Worm (Caenorhabditis elegans): ENCODE data around the gene R08D7.5.

Gene R08D7.5

ce11 chrIII:9001491-9001890 is 27.6 kb downstream of the R08D7.5 start (continued):
- TF ChIP-seq Y67H2A.10 (GFP tag; conservative IDR thresholded peaks at IDR 0.05) (no peak), D2030.7 (GFP tag; IDR thresholded peaks at IDR 0.05) (peak; percentile 66), C17E4.6 (GFP tag; IDR thresholded peaks at IDR 0.05) (peak; percentile 24; the same call in 1 of the 2 replicates), tbx-9 (tag; optimal IDR thresholded peaks at IDR 0.05; ENCODE audit: borderline replicate concordance) (no peak), rpc-1 (optimal IDR thresholded peaks at IDR 0.05) (no peak), rpc-1 (tag; optimal IDR thresholded peaks at IDR 0.05) (no peak), akir-1 (GFP tag; optimal IDR thresholded peaks at IDR 0.05) (no peak), cebp-2 (GFP tag; IDR thresholded peaks at IDR 0.05) (no peak), lin-26 (GFP tag; IDR thresholded peaks at IDR 0.05) (no peak), ceh-91 (GFP tag; IDR thresholded peaks at IDR 0.05) (peak; percentile 63), hmg-20 (GFP tag; IDR thresholded peaks at IDR 0.05) (no peak), gei-17 (GFP tag; optimal IDR thresholded peaks at IDR 0.05) (no peak), F49E8.2 (tag; optimal IDR thresholded peaks at IDR 0.05; ENCODE audit: insufficient read depth) (peak; percentile 17), dpl-1 (GFP tag; optimal IDR thresholded peaks at IDR 0.05) (peak; percentile 75), sdz-38 (tag; optimal IDR thresholded peaks at IDR 0.05) (no peak), efl-1 (GFP tag; optimal IDR thresholded peaks at IDR 0.05) (peak; percentile 86), xnd-1 (tag; optimal IDR thresholded peaks at IDR 0.05) (peak; percentile 76), dox-1 (GFP tag; IDR thresholded peaks at IDR 0.05) (peak; percentile 31; the same call in 1 of the 2 replicates), ceh-79 (tag; optimal IDR thresholded peaks at IDR 0.05) (no peak), lin-54 (GFP tag; optimal IDR thresholded peaks at IDR 0.05) (peak; percentile 70), lin-35 (GFP tag; optimal IDR thresholded peaks at IDR 0.05) (peak in 1 of 3 experiments; percentile 47), unc-62 (GFP tag; optimal IDR thresholded peaks at IDR 0.05) (no peak), attf-6 (GFP tag; IDR thresholded peaks at IDR 0.05) (no peak), ztf-18 (tag; optimal IDR thresholded peaks at IDR 0.05) (peak; percentile 7), Y79H2A.3 (GFP tag; conservative IDR thresholded peaks at IDR 0.05) (no peak), rcor-1 (GFP tag; IDR thresholded peaks at IDR 0.05) (0 out of 2 replicates have a peak, but pooled peaks have one; percentile 31), madf-6 (GFP tag; IDR thresholded peaks at IDR 0.05) (peak; percentile 91), hlh-12 (tag; optimal IDR thresholded peaks at IDR 0.05) (no peak)

DNA sequence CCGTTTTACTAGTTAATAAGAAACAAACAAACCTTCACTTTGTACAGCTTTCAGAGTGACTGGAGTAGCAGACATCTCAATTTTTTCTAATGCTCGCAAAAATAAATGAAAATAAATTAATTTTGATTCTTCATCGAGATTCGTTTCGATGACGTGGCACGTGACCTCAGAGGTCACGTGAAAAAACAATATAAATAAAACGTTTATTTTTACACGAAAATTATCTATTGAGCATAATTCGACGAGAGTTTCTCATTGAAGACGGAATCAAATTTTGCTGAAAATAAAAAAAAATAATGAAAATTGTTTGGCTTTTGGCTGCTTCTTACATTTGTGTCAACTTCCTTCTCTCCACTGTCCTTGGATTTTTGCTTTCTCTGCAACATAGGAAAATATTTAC is 28.0 kb downstream of the R08D7.5 start, which contains the start of gene rpn-6.2:
TSS of gene rpn-6.2 (minus strand) at position 101 of the 400 bp plus-strand sequence.
- TF ChIP-seq nhr-120 (GFP tag; IDR thresholded peaks at IDR 0.05), result no peak
- TF ChIP-seq lsy-27 (tag; optimal IDR thresholded peaks at IDR 0.05; ENCODE audit: borderline replicate concordance, insufficient read depth), result no peak
- no peak for TF ChIP-seq sea-2 (GFP tag; IDR thresholded peaks at IDR 0.05)
- no peak for TF ChIP-seq ceh-79 (tag; optimal IDR thresholded peaks at IDR 0.05)
- TF ChIP-seq nfyb-1 (GFP tag; IDR thresholded peaks at IDR 0.05), result no peak
- TF ChIP-seq somi-1 (GFP tag; optimal IDR thresholded peaks at IDR 0.05), result no peak
- no peak for TF ChIP-seq Y53F4B.3 (GFP tag; IDR thresholded peaks at IDR 0.05)

DNA sequence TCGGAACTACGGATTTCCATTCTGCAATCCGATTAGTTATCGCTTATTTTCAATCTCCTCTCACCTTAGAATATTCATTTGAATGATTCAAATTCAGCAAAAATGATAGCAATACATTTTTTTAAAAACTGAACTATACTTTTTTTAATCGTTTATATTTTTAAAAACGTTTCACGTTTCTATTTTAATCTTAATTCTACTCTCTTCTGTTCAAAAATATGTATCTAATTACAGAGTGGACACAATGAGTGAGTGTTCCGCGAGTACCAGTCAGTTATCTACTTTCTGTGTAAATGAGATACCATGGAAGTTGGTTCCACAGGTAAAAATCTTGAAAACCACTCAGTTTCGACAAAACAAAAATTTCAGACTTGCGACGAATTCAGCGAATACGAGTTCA is 28.6 kb downstream of the R08D7.5 start, which contains the start of the genes F59B2.15 and zif-1:
TSS of gene F59B2.15 (minus strand) at position 101 of the 400 bp plus-strand sequence.
TSS of gene zif-1 (plus strand) at position 235 of the 400 bp plus-strand sequence.
- TF ChIP-seq nfya-2 (GFP tag; IDR thresholded peaks at IDR 0.05), result no peak
- no peak for TF ChIP-seq ztf-26 (tag; optimal IDR thresholded peaks at IDR 0.05)
- no peak for TF ChIP-seq nfya-1 (tag; optimal IDR thresholded peaks at IDR 0.05; ENCODE audit: borderline replicate concordance, insufficient read depth)
- TF ChIP-seq mxl-1 (tag; optimal IDR thresholded peaks at IDR 0.05), result no peak
- no peak for TF ChIP-seq D2030.7 (GFP tag; IDR thresholded peaks at IDR 0.05)
- TF ChIP-seq sea-2 (GFP tag; IDR thresholded peaks at IDR 0.05), result no peak
- no peak for TF ChIP-seq die-1 (tag; optimal IDR thresholded peaks at IDR 0.05)
- no peak for TF ChIP-seq hlh-12 (tag; optimal IDR thresholded peaks at IDR 0.05)
- no peak for TF ChIP-seq F57A8.1 (GFP tag; optimal IDR thresholded peaks at IDR 0.05)
- no peak for TF ChIP-seq nhr-80 (tag; optimal IDR thresholded peaks at IDR 0.05)
- no peak for TF ChIP-seq T07F8.4 (tag; optimal IDR thresholded peaks at IDR 0.05)
- TF ChIP-seq ztf-22 (GFP tag; optimal IDR thresholded peaks at IDR 0.05), result no peak
